Worm (Caenorhabditis elegans) whole organism, L3 larva: ENCODE measurements around the gene dhs-6.

Experiments
- R02D3.7 ChIP-seq: fragments of 150-350 bp; optimal IDR thresholded peaks from 2 replicates; lab custom pipeline; 2014; ENCODE audit warnings: missing biosample characterization, missing genetic modification characterization
- ZK546.5 ChIP-seq: sonication (generic microtip); optimal IDR thresholded peaks from 2 replicates; lab custom pipeline; 2017; ENCODE audit warnings: missing biosample characterization, missing genetic modification characterization
- ama-1 ChIP-seq: fragments of 150-350 bp; optimal IDR thresholded peaks from 2 replicates; lab custom pipeline; 2018
- ceh-16 ChIP-seq: sonication (generic microtip); optimal IDR thresholded peaks from 2 replicates; lab custom pipeline; 2017; ENCODE audit warnings: missing biosample characterization, missing genetic modification characterization
- ceh-28 ChIP-seq: fragments of 150-350 bp; optimal IDR thresholded peaks from 2 replicates; lab custom pipeline; 2014; ENCODE audit warnings: missing biosample characterization, missing genetic modification reagents, missing genetic modification characterization
- ceh-82 ChIP-seq: fragments of 150-350 bp; optimal IDR thresholded peaks from 2 replicates; lab custom pipeline; 2014; ENCODE audit warnings: missing biosample characterization, missing genetic modification characterization
- daf-12 ChIP-seq: fragments of 150-350 bp; optimal IDR thresholded peaks from 2 replicates; lab custom pipeline; 2014; ENCODE audit warnings: missing biosample characterization, missing genetic modification reagents, missing genetic modification characterization
- egl-5 ChIP-seq: fragments of 150-350 bp; optimal IDR thresholded peaks from 2 replicates; lab custom pipeline; 2017; ENCODE audit warnings: missing biosample characterization, missing genetic modification reagents, missing genetic modification characterization, inconsistent platforms
- elt-1 ChIP-seq: fragments of 150-350 bp; optimal IDR thresholded peaks from 2 replicates; lab custom pipeline; 2014; ENCODE audit warnings: missing biosample characterization, missing genetic modification characterization
- elt-2 ChIP-seq: sonication (generic microtip); optimal IDR thresholded peaks from 2 replicates; lab custom pipeline; 2016; ENCODE audit warnings: missing genetic modification reagents, mild to moderate bottlenecking, missing genetic modification characterization, missing compliant biosample characterization
- elt-3 ChIP-seq, 3 experiments: fragments of 150-350 bp in 1 of 3; sonication (generic microtip) in 2 of 3; optimal IDR thresholded peaks; 2 replicates in 2 of 3; 4 replicates in 1 of 3; lab custom pipeline; 2014 to 2017; ENCODE audit warnings: missing biosample characterization in 3 of 3, missing genetic modification characterization in 3 of 3
- eor-1 ChIP-seq, 2 experiments: fragments of 150-350 bp; optimal IDR thresholded peaks; 2 replicates each; lab custom pipeline; 2014 to 2018; ENCODE audit warnings: missing biosample characterization in 2 of 2, missing genetic modification characterization in 2 of 2
- fkh-10 ChIP-seq: sonication (generic microtip); optimal IDR thresholded peaks from 2 replicates; lab custom pipeline; 2017; ENCODE audit warnings: missing biosample characterization, missing genetic modification reagents, missing genetic modification characterization
- fkh-2 ChIP-seq: fragments of 150-350 bp; optimal IDR thresholded peaks from 2 replicates; lab custom pipeline; 2014; ENCODE audit warnings: missing biosample characterization, missing genetic modification reagents, missing genetic modification characterization
- fos-1 ChIP-seq: fragments of 150-350 bp; optimal IDR thresholded peaks from 2 replicates; lab custom pipeline; 2014; ENCODE audit warnings: missing biosample characterization, missing genetic modification characterization
- hmg-11 ChIP-seq: sonication (generic microtip); optimal IDR thresholded peaks from 2 replicates; lab custom pipeline; 2016; ENCODE audit warnings: missing genetic modification characterization, missing compliant biosample characterization
- jun-1 ChIP-seq: fragments of 150-350 bp; optimal IDR thresholded peaks from 2 replicates; lab custom pipeline; 2014; ENCODE audit warnings: missing biosample characterization, missing genetic modification reagents, missing genetic modification characterization
- lin-15B ChIP-seq: fragments of 150-350 bp; optimal IDR thresholded peaks from 2 replicates; lab custom pipeline; 2014; ENCODE audit warnings: missing biosample characterization, missing genetic modification characterization
- lin-39 ChIP-seq: fragments of 150-350 bp; optimal IDR thresholded peaks from 2 replicates; lab custom pipeline; 2018; ENCODE audit warnings: missing biosample characterization, missing genetic modification reagents, missing genetic modification characterization
- lsy-12 ChIP-seq: sonication (generic microtip); optimal IDR thresholded peaks from 2 replicates; lab custom pipeline; 2016; ENCODE audit warnings: mild to moderate bottlenecking, missing genetic modification characterization, missing compliant biosample characterization
- mdl-1 ChIP-seq: fragments of 150-350 bp; optimal IDR thresholded peaks from 2 replicates; lab custom pipeline; 2014; ENCODE audit warnings: missing biosample characterization, missing genetic modification characterization
- mml-1 ChIP-seq: fragments of 150-350 bp; sonication (generic microtip); optimal IDR thresholded peaks from 3 replicates; lab custom pipeline; 2014; ENCODE audit warnings: missing biosample characterization, missing genetic modification characterization
- nfya-1 ChIP-seq: sonication (generic microtip); optimal IDR thresholded peaks from 2 replicates; lab custom pipeline; 2017; ENCODE audit warnings: missing genetic modification characterization, mild to moderate bottlenecking, missing compliant biosample characterization, antibody characterized with exemption, moderate library complexity; ENCODE audit not compliant: insufficient read depth
- nhr-11 ChIP-seq: fragments of 150-350 bp; optimal IDR thresholded peaks from 2 replicates; lab custom pipeline; 2014; ENCODE audit warnings: missing biosample characterization, missing genetic modification characterization
- nhr-12 ChIP-seq: fragments of 150-350 bp; optimal IDR thresholded peaks from 2 replicates; lab custom pipeline; 2014; ENCODE audit warnings: missing biosample characterization, missing genetic modification characterization
- nhr-23 ChIP-seq: fragments of 150-350 bp; optimal IDR thresholded peaks from 2 replicates; lab custom pipeline; 2014; ENCODE audit warnings: missing biosample characterization, missing genetic modification reagents, missing genetic modification characterization
- nhr-237 ChIP-seq: fragments of 150-350 bp; optimal IDR thresholded peaks from 2 replicates; lab custom pipeline; 2014; ENCODE audit warnings: missing biosample characterization, missing genetic modification characterization
- nhr-25 ChIP-seq: sonication (generic microtip); optimal IDR thresholded peaks from 2 replicates; lab custom pipeline; 2017; ENCODE audit warnings: missing biosample characterization, missing genetic modification characterization
- nhr-28 ChIP-seq: fragments of 150-350 bp; optimal IDR thresholded peaks from 2 replicates; lab custom pipeline; 2014; ENCODE audit warnings: missing biosample characterization, missing genetic modification characterization
- nhr-43 ChIP-seq: sonication (generic microtip); optimal IDR thresholded peaks from 2 replicates; lab custom pipeline; 2016; ENCODE audit warnings: mild to moderate bottlenecking, missing genetic modification characterization, missing compliant biosample characterization; ENCODE audit not compliant: poor library complexity, severe bottlenecking
- nhr-67 ChIP-seq: fragments of 150-350 bp; optimal IDR thresholded peaks from 2 replicates; lab custom pipeline; 2014; ENCODE audit warnings: missing biosample characterization, missing genetic modification characterization
- nhr-77 ChIP-seq: fragments of 150-350 bp; optimal IDR thresholded peaks from 2 replicates; lab custom pipeline; 2014; ENCODE audit warnings: missing biosample characterization, missing genetic modification characterization
- pha-4 ChIP-seq: fragments of 150-350 bp; optimal IDR thresholded peaks from 2 replicates; lab custom pipeline; 2014; ENCODE audit warnings: missing biosample characterization, missing genetic modification reagents, missing genetic modification characterization
- pqm-1 ChIP-seq: fragments of 150-350 bp; optimal IDR thresholded peaks from 2 replicates; lab custom pipeline; 2017; ENCODE audit warnings: missing biosample characterization, missing genetic modification characterization, inconsistent platforms
- skn-1 ChIP-seq: fragments of 150-350 bp; optimal IDR thresholded peaks from 2 replicates; lab custom pipeline; 2014; ENCODE audit warnings: missing biosample characterization, missing genetic modification characterization
- snpc-4 ChIP-seq: fragments of 150-350 bp; optimal IDR thresholded peaks from 2 replicates; lab custom pipeline; 2014; ENCODE audit warnings: missing biosample characterization, missing genetic modification characterization
- tbx-2 ChIP-seq: sonication (generic microtip); optimal IDR thresholded peaks from 2 replicates; lab custom pipeline; 2016; ENCODE audit warnings: mild to moderate bottlenecking, missing genetic modification characterization, missing compliant biosample characterization
- unc-62 ChIP-seq: fragments of 150-350 bp; sonication (generic microtip); optimal IDR thresholded peaks from 4 replicates; lab custom pipeline; 2014; ENCODE audit warnings: missing biosample characterization, missing genetic modification reagents, missing genetic modification characterization
- zag-1 ChIP-seq: fragments of 150-350 bp; optimal IDR thresholded peaks from 2 replicates; lab custom pipeline; 2014; ENCODE audit warnings: missing biosample characterization, missing genetic modification characterization
- ztf-11 ChIP-seq: fragments of 150-350 bp; optimal IDR thresholded peaks from 2 replicates; lab custom pipeline; 2014; ENCODE audit warnings: missing biosample characterization, missing genetic modification characterization
- ztf-4 ChIP-seq: fragments of 150-350 bp; optimal IDR thresholded peaks from 2 replicates; lab custom pipeline; 2014; ENCODE audit warnings: missing biosample characterization, missing genetic modification characterization

The dhs-6 gene

DNA sequence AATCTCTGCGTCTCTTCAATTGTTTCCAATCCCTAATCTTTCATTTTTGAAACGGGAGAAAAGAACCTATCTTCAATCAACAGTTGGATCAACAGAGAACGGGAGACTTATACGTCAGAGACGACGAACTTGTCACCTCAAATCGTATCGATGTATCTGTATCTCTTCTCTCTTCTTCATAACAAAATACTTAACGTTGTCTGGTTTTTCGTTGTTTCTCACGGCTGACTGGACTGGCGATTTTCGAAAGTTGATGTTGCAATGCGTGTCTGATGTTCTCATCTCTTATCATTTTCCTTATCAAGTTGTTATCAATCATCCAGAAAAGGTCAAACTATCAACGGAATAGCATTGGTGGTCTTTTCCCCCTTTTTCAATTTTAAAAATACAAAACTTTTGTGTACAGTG is 13.6 kb downstream of the dhs-6 start (continued):
- TF ChIP-seq elt-1 (tag; lab: Kevin White, UChicago) (peak; percentile 72), unc-62 (peak; percentile 93), elt-2 (tag; lab: Kevin White, UChicago) (peak; percentile 89), ceh-82 (tag; lab: Kevin White, UChicago) (no peak), fkh-2 (tag; lab: Kevin White, UChicago) (no peak), mdl-1 (tag; lab: Kevin White, UChicago) (peak; percentile 23), nhr-25 (peak; percentile 85), pha-4 (tag; lab: Kevin White, UChicago) (no peak), ztf-4 (tag; lab: Kevin White, UChicago) (no peak), hmg-11 (tag; lab: Kevin White, UChicago) (no peak), fkh-10 (GFP tag; lab: Kevin White, UChicago) (no peak), lsy-12 (tag; lab: Kevin White, UChicago) (peak; percentile 5), skn-1 (tag; lab: Kevin White, UChicago) (no peak), R02D3.7 (tag; lab: Kevin White, UChicago) (peak; percentile 40), mml-1 (no peak), nhr-28 (tag; lab: Kevin White, UChicago) (no peak), snpc-4 (no peak), daf-12 (tag; lab: Kevin White, UChicago) (no peak)
- TF ChIP-seq, all 47 proteins: peak for 14

ce11 chrII:5604441-5604840 is 14.7 kb downstream of the dhs-6 start:
- TF ChIP-seq eor-1 (tag; optimal IDR thresholded peaks at IDR 0.05; lab: Kevin White, UChicago) (no peak), ceh-16 (tag; lab: Kevin White, UChicago) (no peak), nhr-11 (tag; lab: Kevin White, UChicago) (no peak), tbx-2 (tag; lab: Kevin White, UChicago) (no peak), elt-2 (tag; lab: Kevin White, UChicago) (no peak)

- TF ChIP-seq nhr-23 (tag; lab: Kevin White, UChicago), result no peak
- TF ChIP-seq unc-62, result no peak
- no peak for TF ChIP-seq nhr-67 (tag; lab: Kevin White, UChicago)
- TF ChIP-seq egl-5 (tag; lab: Kevin White, UChicago), result no peak
- no peak for TF ChIP-seq ceh-16 (tag; lab: Kevin White, UChicago)
- TF ChIP-seq hmg-11 (tag; lab: Kevin White, UChicago), result no peak
- no peak for TF ChIP-seq skn-1 (tag; lab: Kevin White, UChicago)
These were observed 15.9 kb downstream of the dhs-6 start, which contains the start of gene C17G10.6 for ce11 chrII:5603194-5603593. Gene C17G10.6 (minus strand): TSS chrII:5603294.

DNA sequence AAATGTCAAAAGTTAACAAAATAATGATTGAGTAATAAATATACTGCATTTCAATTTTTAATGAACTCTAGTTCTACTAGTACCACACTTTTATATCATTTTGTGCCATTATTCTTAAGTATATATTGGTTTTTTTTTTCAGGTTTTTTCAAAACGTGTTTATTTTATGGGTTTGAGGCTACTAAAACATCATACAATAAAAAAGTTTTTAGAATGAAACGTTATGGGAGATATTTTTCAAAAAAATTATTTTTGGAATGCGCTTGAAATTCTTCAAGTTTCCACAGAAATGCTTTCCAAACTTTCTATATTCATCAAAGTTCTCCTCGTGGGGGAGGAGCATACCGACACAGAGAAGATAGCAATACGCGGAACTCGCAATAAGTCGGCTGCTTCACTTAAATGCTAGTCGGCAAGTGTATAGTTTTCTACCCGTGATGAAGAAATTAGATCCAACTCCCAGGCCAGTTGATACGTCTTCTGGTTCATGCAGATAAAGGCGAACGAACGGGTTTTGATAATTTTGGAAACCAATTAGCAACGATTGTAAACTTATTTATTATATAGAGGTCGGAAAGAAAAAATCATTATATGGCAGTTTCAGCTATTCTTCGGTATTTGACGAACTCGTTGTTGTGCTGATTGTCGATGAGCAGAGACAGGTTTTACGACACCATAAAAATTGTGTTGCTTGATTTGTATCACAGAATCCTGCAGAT is 19.6 kb downstream of the dhs-6 start, which contains the start of gene C17G10.10:
Gene C17G10.10 (minus strand): TSS at position 51 of the 719 bp plus-strand sequence.
- TF ChIP-seq ceh-82 (tag; lab: Kevin White, UChicago) (peak; percentile 60), nhr-23 (tag; lab: Kevin White, UChicago) (peak; percentile 84), lin-39 (tag; lab: Kevin White, UChicago) (peak; percentile 38), lsy-12 (tag; lab: Kevin White, UChicago) (peak; percentile 61), pha-4 (tag; lab: Kevin White, UChicago) (peak; percentile 49), pqm-1 (peak; percentile 55), nhr-12 (peak; percentile 9), mml-1 (no peak), nhr-11 (tag; lab: Kevin White, UChicago) (no peak), elt-2 (tag; lab: Kevin White, UChicago) (peak; percentile 83), unc-62 (no peak), zag-1 (tag; lab: Kevin White, UChicago) (no peak), fkh-10 (GFP tag; lab: Kevin White, UChicago) (no peak), skn-1 (tag; lab: Kevin White, UChicago) (peak; percentile 9), ztf-4 (tag; lab: Kevin White, UChicago) (no peak), fos-1 (tag; lab: Kevin White, UChicago) (no peak), nhr-28 (tag; lab: Kevin White, UChicago) (peak; percentile 30), jun-1 (tag; lab: Kevin White, UChicago) (peak; percentile 29), nhr-237 (no peak), nhr-77 (tag; lab: Kevin White, UChicago) (peak; percentile 89), tbx-2 (tag; lab: Kevin White, UChicago) (peak; percentile 33), hmg-11 (tag; lab: Kevin White, UChicago) (peak; percentile 60), nfya-1 (tag; lab: Kevin White, UChicago) (peak; percentile 75), nhr-25 (peak; percentile 82), ZK546.5 (tag; lab: Kevin White, UChicago) (no peak), nhr-43 (tag; lab: Kevin White, UChicago) (peak; percentile 89), ama-1 (lab: Kevin White, UChicago) (peak; percentile 93), egl-5 (tag; lab: Kevin White, UChicago) (peak; percentile 54), elt-3 (tag; optimal IDR thresholded peaks at IDR 0.05; lab: Kevin White, UChicago) (peak in 1 of 3 experiments; percentile 30), ceh-28 (tag; lab: Kevin White, UChicago) (peak; percentile 47), mdl-1 (tag; lab: Kevin White, UChicago) (peak; percentile 34), ztf-11 (tag; lab: Kevin White, UChicago) (no peak), snpc-4 (peak; percentile 99), lin-15B (peak; percentile 60), R02D3.7 (tag; lab: Kevin White, UChicago) (peak; percentile 10)
